Fruit fly (Drosophila melanogaster): ENCODE measurements around the gene PolE1.
A peak's percentile ranks its signal among the peaks of the same experiment; 100 is the strongest.

Gene PolE1

DNA sequence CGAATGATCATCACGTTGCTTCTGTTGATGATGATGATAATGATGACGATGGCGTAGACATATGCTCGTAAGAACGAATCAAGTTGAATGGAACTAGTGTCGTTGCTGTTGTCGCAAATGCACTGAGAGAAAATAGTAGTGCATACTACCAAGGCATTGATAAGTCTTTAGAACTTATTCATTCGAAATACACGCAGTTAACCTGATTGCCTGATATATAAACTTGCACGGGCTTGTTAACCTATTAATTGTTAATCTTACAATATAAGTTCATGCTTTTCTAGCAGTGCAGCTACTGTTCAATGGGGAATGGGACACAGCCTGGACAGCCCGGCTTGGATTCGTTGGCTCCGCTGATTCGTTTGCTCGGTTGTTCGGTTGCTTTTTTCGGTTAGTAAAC lies 21.6 kb upstream of the PolE1 start (continued):
- TF ChIP-seq Blimp-1 (GFP tag; optimal IDR thresholded peaks at IDR 0.05) (peak; percentile 89), CG10959 (GFP tag; IDR thresholded peaks at IDR 0.05) (peak; percentile 85), D (optimal IDR thresholded peaks at IDR 0.05) (no peak), D (GFP tag; optimal IDR thresholded peaks at IDR 0.05) (peak; percentile 83), Six4 (GFP tag; optimal IDR thresholded peaks at IDR 0.05) (peak; percentile 81), Hsf (GFP tag; optimal IDR thresholded peaks at IDR 0.05) (peak; percentile 91), row (GFP tag; IDR thresholded peaks at IDR 0.05) (peak; percentile 88), dimm (GFP tag; IDR thresholded peaks at IDR 0.05) (peak; percentile 32; the same call in 1 of the 2 replicates), dmrt11E (tag; optimal IDR thresholded peaks at IDR 0.05) (peak; percentile 95), CG6175 (GFP tag; IDR thresholded peaks at IDR 0.05) (peak; percentile 56; the same call in 1 of the 3 replicates), vfl (GFP tag; optimal IDR thresholded peaks at IDR 0.05) (peak; percentile 73), CG30403 (GFP tag; optimal IDR thresholded peaks at IDR 0.05) (peak; percentile 77), CG10654 (GFP tag; optimal IDR thresholded peaks at IDR 0.05) (peak; percentile 78), CG11398 (GFP tag; optimal IDR thresholded peaks at IDR 0.05) (peak; percentile 85), Fer3 (tag; optimal IDR thresholded peaks at IDR 0.05) (peak; percentile 74), CG12942 (GFP tag; optimal IDR thresholded peaks at IDR 0.05) (peak; percentile 63), Dip3 (GFP tag; optimal IDR thresholded peaks at IDR 0.05) (peak; percentile 68), az2 (GFP tag; optimal IDR thresholded peaks at IDR 0.05) (peak; percentile 86), grau (tag; optimal IDR thresholded peaks at IDR 0.05) (peak; percentile 85), ac (GFP tag; optimal IDR thresholded peaks at IDR 0.05) (peak; percentile 67), CG12071 (GFP tag; optimal IDR thresholded peaks at IDR 0.05) (peak; percentile 73), HmgZ (tag; optimal IDR thresholded peaks at IDR 0.05) (peak; percentile 77), tup (GFP tag; optimal IDR thresholded peaks at IDR 0.05) (peak; percentile 63), CG13894 (tag; optimal IDR thresholded peaks at IDR 0.05) (no peak), bab2 (GFP tag; optimal IDR thresholded peaks at IDR 0.05) (peak; percentile 82), Rfx (GFP tag; IDR thresholded peaks at IDR 0.05) (peak; percentile 87), twi (tag; optimal IDR thresholded peaks at IDR 0.05) (peak; percentile 73), Myb (GFP tag; optimal IDR thresholded peaks at IDR 0.05) (peak; percentile 71), Dref (GFP tag; IDR thresholded peaks at IDR 0.05) (no peak), bsh (GFP tag; optimal IDR thresholded peaks at IDR 0.05) (peak; percentile 92 to 95), ham (GFP tag; IDR thresholded peaks at IDR 0.05) (no peak), CG15514 (GFP tag; optimal IDR thresholded peaks at IDR 0.05) (peak; percentile 68), CG13775 (GFP tag; optimal IDR thresholded peaks at IDR 0.05) (peak; percentile 82), dm (GFP tag; optimal IDR thresholded peaks at IDR 0.05) (peak; percentile 79), MBD-R2 (GFP tag; IDR thresholded peaks at IDR 0.05) (peak; percentile 45; the same call in 1 of the 2 replicates), lov (optimal IDR thresholded peaks at IDR 0.05) (no peak), lov (GFP tag; IDR thresholded peaks at IDR 0.05) (peak; percentile 85), CG7839 (tag; optimal IDR thresholded peaks at IDR 0.05) (peak; percentile 88), pnt (GFP tag; optimal IDR thresholded peaks at IDR 0.05) (peak; percentile 90), CG3065 (GFP tag; optimal IDR thresholded peaks at IDR 0.05) (peak; percentile 76), ci (GFP tag; IDR thresholded peaks at IDR 0.05) (peak; percentile 93), CG2712 (tag; optimal IDR thresholded peaks at IDR 0.05) (peak; percentile 94), ken (GFP tag; IDR thresholded peaks at IDR 0.05) (peak; percentile 80), ATbp (GFP tag; optimal IDR thresholded peaks at IDR 0.05) (peak; percentile 75), CG13296 (GFP tag; optimal IDR thresholded peaks at IDR 0.05) (peak; percentile 46), CG5180 (GFP tag; optimal IDR thresholded peaks at IDR 0.05) (peak; percentile 61), sna (GFP tag; IDR thresholded peaks at IDR 0.05; ENCODE audit: partially characterized antibody) (no peak), Xrp1 (GFP tag; IDR thresholded peaks at IDR 0.05) (peak; percentile 94), ems (GFP tag; optimal IDR thresholded peaks at IDR 0.05) (peak; percentile 71), CG12104 (GFP tag; optimal IDR thresholded peaks at IDR 0.05) (peak; percentile 60), sim (GFP tag; IDR thresholded peaks at IDR 0.05) (peak; percentile 84), Hr39 (optimal IDR thresholded peaks at IDR 0.05) (no peak)
